Fruit fly (Drosophila melanogaster) whole organism, embryonic: Measurements from ENCODE around the gene CG10467.

Source experiments
- Antp ChIP-seq: fragments of 200-800 bp; sonication (Bioruptor generic); optimal IDR thresholded peaks from 3 replicates; lab custom pipeline; 2016; ENCODE audit warnings: missing biosample characterization, missing genetic modification characterization
- Asciz ChIP-seq: fragments of 200-800 bp; sonication (Bioruptor generic); optimal IDR thresholded peaks from 2 replicates; lab custom pipeline; 2017; ENCODE audit warnings: missing biosample characterization, mild to moderate bottlenecking, missing genetic modification characterization, missing genetic modification reagents
- B-H1 ChIP-seq: fragments of 200-800 bp; sonication (Bioruptor generic); IDR thresholded peaks from 3 replicates; pipeline ENCODE4 v1.3.6; 2022; ENCODE audit warnings: missing biosample characterization, missing genetic modification characterization
- Blimp-1 ChIP-seq: fragments of 200-800 bp; sonication (Bioruptor generic); optimal IDR thresholded peaks from 3 replicates; lab custom pipeline; 2018; ENCODE audit warnings: missing biosample characterization, missing genetic modification characterization, mild to moderate bottlenecking, moderate library complexity, missing genetic modification reagents
- CG1024 ChIP-seq: fragments of 200-800 bp; sonication (Bioruptor generic); IDR thresholded peaks from 2 replicates; pipeline ENCODE4 v1.3.6; 2022; ENCODE audit warnings: missing biosample characterization, missing genetic modification characterization
- CG10462 ChIP-seq: fragments of 200-800 bp; sonication (Bioruptor generic); optimal IDR thresholded peaks from 2 replicates; lab custom pipeline; 2016; ENCODE audit warnings: missing biosample characterization, missing genetic modification characterization
- CG11093 ChIP-seq: fragments of 200-800 bp; sonication (Bioruptor generic); IDR thresholded peaks from 3 replicates; pipeline ENCODE4 v1.3.6; 2022; ENCODE audit warnings: missing biosample characterization, missing genetic modification characterization
- CG11504 ChIP-seq: fragments of 200-800 bp; sonication (Bioruptor generic); optimal IDR thresholded peaks from 3 replicates; lab custom pipeline; 2019; ENCODE audit warnings: missing biosample characterization, mild to moderate bottlenecking, missing genetic modification characterization, moderate library complexity
- CG12659 ChIP-seq: fragments of 200-800 bp; sonication (Bioruptor generic); optimal IDR thresholded peaks from 3 replicates; lab custom pipeline; 2017; ENCODE audit warnings: mild to moderate bottlenecking, missing biosample characterization, missing genetic modification reagents, missing genetic modification characterization
- CG13287 ChIP-seq: fragments of 200-800 bp; sonication (Bioruptor generic); IDR thresholded peaks from 2 replicates; pipeline ENCODE4 v1.3.6; 2022; ENCODE audit warnings: missing biosample characterization, missing genetic modification characterization; ENCODE audit not compliant: partially characterized antibody
- CG15479 ChIP-seq: fragments of 200-800 bp; sonication (Bioruptor generic); optimal IDR thresholded peaks from 3 replicates; lab custom pipeline; 2019; ENCODE audit warnings: missing biosample characterization, mild to moderate bottlenecking, missing genetic modification characterization, moderate library complexity
- CG16863 ChIP-seq: fragments of 200-800 bp; sonication (Bioruptor generic); optimal IDR thresholded peaks from 3 replicates; lab custom pipeline; 2016; ENCODE audit warnings: missing biosample characterization, missing genetic modification characterization
- CG17361 ChIP-seq: fragments of 200-800 bp; sonication (Bioruptor generic); IDR thresholded peaks from 3 replicates; pipeline ENCODE4 v1.3.6; 2022; ENCODE audit warnings: missing biosample characterization, missing genetic modification characterization
- CG17829 ChIP-seq: fragments of 200-800 bp; optimal IDR thresholded peaks from 2 replicates; lab custom pipeline; 2019; ENCODE audit warnings: missing biosample characterization, mild to moderate bottlenecking, missing genetic modification characterization, moderate library complexity
- CG2120 ChIP-seq: fragments of 200-800 bp; sonication (Bioruptor generic); optimal IDR thresholded peaks from 3 replicates; lab custom pipeline; 2016; ENCODE audit warnings: missing biosample characterization, missing genetic modification characterization
- CG2129 ChIP-seq: fragments of 200-800 bp; sonication (Bioruptor generic); IDR thresholded peaks from 2 replicates; pipeline ENCODE4 v1.3.6; 2022; ENCODE audit warnings: missing biosample characterization, missing genetic modification characterization; ENCODE audit not compliant: partially characterized antibody
- CG2712 ChIP-seq: fragments of 200-800 bp; optimal IDR thresholded peaks from 3 replicates; lab custom pipeline; 2019; ENCODE audit warnings: missing biosample characterization, mild to moderate bottlenecking, missing genetic modification characterization, moderate library complexity
- CG30403 ChIP-seq: fragments of 200-800 bp; sonication (Bioruptor generic); optimal IDR thresholded peaks from 3 replicates; lab custom pipeline; 2016; ENCODE audit warnings: missing biosample characterization, missing genetic modification characterization
- CG31224 ChIP-seq: fragments of 200-800 bp; sonication (Bioruptor generic); IDR thresholded peaks from 2 replicates; pipeline ENCODE4 v1.3.6; 2022; ENCODE audit warnings: missing biosample characterization, missing genetic modification characterization
- CG7839 ChIP-seq: fragments of 200-800 bp; sonication (Bioruptor generic); optimal IDR thresholded peaks from 3 replicates; lab custom pipeline; 2018; ENCODE audit warnings: missing biosample characterization, mild to moderate bottlenecking, missing genetic modification characterization, moderate library complexity
- CG8924 ChIP-seq: fragments of 200-800 bp; optimal IDR thresholded peaks from 3 replicates; lab custom pipeline; 2019; ENCODE audit warnings: missing biosample characterization, mild to moderate bottlenecking, missing genetic modification characterization, moderate library complexity
- CG9727 ChIP-seq: fragments of 200-800 bp; sonication (Bioruptor generic); optimal IDR thresholded peaks from 3 replicates; lab custom pipeline; 2017; ENCODE audit warnings: missing biosample characterization, mild to moderate bottlenecking, missing genetic modification characterization
- CoRest ChIP-seq: fragments of 200-800 bp; sonication (Bioruptor generic); optimal IDR thresholded peaks from 3 replicates; lab custom pipeline; 2018; ENCODE audit warnings: missing biosample characterization, mild to moderate bottlenecking, missing genetic modification characterization, moderate library complexity
- D ChIP-seq, 2 experiments: fragments of 200-800 bp in 1 of 2; fragments of >200 bp in 1 of 2; sonication (Bioruptor generic) in 1 of 2; optimal IDR thresholded peaks; 2 replicates in 1 of 2; 3 replicates in 1 of 2; lab custom pipeline; 2017; ENCODE audit warnings: mild to moderate bottlenecking in 1 of 2, missing biosample characterization in 1 of 2, missing genetic modification characterization in 1 of 2, missing genetic modification reagents in 1 of 2
- Gsc ChIP-seq: fragments of 200-800 bp; sonication (Bioruptor generic); IDR thresholded peaks from 2 replicates; pipeline ENCODE4 v1.3.6; 2022; ENCODE audit warnings: missing biosample characterization, missing genetic modification characterization
- Hmr ChIP-seq: fragments of 200-800 bp; sonication (Bioruptor generic); optimal IDR thresholded peaks from 3 replicates; lab custom pipeline; 2017; ENCODE audit warnings: mild to moderate bottlenecking, missing biosample characterization, missing genetic modification reagents, missing genetic modification characterization
- Hr51 ChIP-seq, 2 experiments: fragments of 200-800 bp; sonication (Bioruptor generic); optimal IDR thresholded peaks; 2 replicates in 1 of 2; 3 replicates in 1 of 2; lab custom pipeline; 2016 to 2018; ENCODE audit warnings: missing biosample characterization in 2 of 2, missing genetic modification characterization in 2 of 2, mild to moderate bottlenecking in 1 of 2, moderate library complexity in 1 of 2
- NK7.1 ChIP-seq: fragments of 200-800 bp; sonication (Bioruptor generic); optimal IDR thresholded peaks from 3 replicates; lab custom pipeline; 2016; ENCODE audit warnings: missing biosample characterization, missing genetic modification characterization
- NfI ChIP-seq: fragments of 200-800 bp; sonication (Bioruptor generic); optimal IDR thresholded peaks from 3 replicates; lab custom pipeline; 2018; ENCODE audit warnings: missing biosample characterization, mild to moderate bottlenecking, missing genetic modification characterization, moderate library complexity
- Oli ChIP-seq: fragments of 200-800 bp; sonication (Bioruptor generic); optimal IDR thresholded peaks from 2 replicates; lab custom pipeline; 2018; ENCODE audit warnings: missing biosample characterization, mild to moderate bottlenecking, missing genetic modification characterization, moderate library complexity
- Six4 ChIP-seq: fragments of 200-800 bp; sonication (Bioruptor generic); optimal IDR thresholded peaks from 2 replicates; lab custom pipeline; 2016; ENCODE audit warnings: missing biosample characterization, missing genetic modification characterization
- Sox102F ChIP-seq: fragments of 200-800 bp; sonication (Bioruptor generic); optimal IDR thresholded peaks from 2 replicates; lab custom pipeline; 2018; ENCODE audit warnings: missing biosample characterization, mild to moderate bottlenecking, missing genetic modification characterization, moderate library complexity
- Ssrp ChIP-seq: fragments of 200-800 bp; sonication (Bioruptor generic); optimal IDR thresholded peaks from 2 replicates; lab custom pipeline; 2018; ENCODE audit warnings: missing biosample characterization, mild to moderate bottlenecking, missing genetic modification characterization, moderate library complexity
- ab ChIP-seq: fragments of 200-800 bp; sonication (Bioruptor generic); optimal IDR thresholded peaks from 2 replicates; lab custom pipeline; 2016; ENCODE audit warnings: missing biosample characterization, missing genetic modification characterization
- ara ChIP-seq: fragments of 200-800 bp; sonication (Bioruptor generic); IDR thresholded peaks from 2 replicates; pipeline ENCODE4 v1.3.6; 2022; ENCODE audit warnings: missing biosample characterization, missing genetic modification characterization
- az2 ChIP-seq: fragments of 200-800 bp; sonication (Bioruptor generic); optimal IDR thresholded peaks from 3 replicates; lab custom pipeline; 2016; ENCODE audit warnings: missing biosample characterization, missing genetic modification characterization
- bsh ChIP-seq, 2 experiments: fragments of 200-800 bp; sonication (Bioruptor generic); optimal IDR thresholded peaks; 2 replicates each; lab custom pipeline; 2017 to 2018; ENCODE audit warnings: mild to moderate bottlenecking in 2 of 2, missing biosample characterization in 2 of 2, missing genetic modification characterization in 2 of 2, moderate library complexity in 1 of 2
- cwo ChIP-seq: fragments of 200-800 bp; sonication (Bioruptor generic); optimal IDR thresholded peaks from 3 replicates; lab custom pipeline; 2017; ENCODE audit warnings: missing biosample characterization, missing genetic modification characterization, mild to moderate bottlenecking, moderate library complexity, missing genetic modification reagents
- dmrt99B ChIP-seq: fragments of 200-800 bp; sonication (Bioruptor generic); optimal IDR thresholded peaks from 2 replicates; lab custom pipeline; 2018; ENCODE audit warnings: missing biosample characterization, mild to moderate bottlenecking, missing genetic modification characterization, moderate library complexity
- dysf ChIP-seq: fragments of 200-800 bp; sonication (Bioruptor generic); IDR thresholded peaks from 3 replicates; pipeline ENCODE4 v1.3.6; 2022; ENCODE audit warnings: missing biosample characterization, missing genetic modification characterization
- esg ChIP-seq: fragments of 200-800 bp; sonication (Bioruptor generic); conservative IDR thresholded peaks from 2 replicates; pipeline ENCODE4 v1.3.6; 2022; ENCODE audit warnings: missing biosample characterization, missing genetic modification characterization
- fd96Cb ChIP-seq: fragments of 200-800 bp; sonication (Bioruptor generic); optimal IDR thresholded peaks from 2 replicates; lab custom pipeline; 2018; ENCODE audit warnings: missing biosample characterization, mild to moderate bottlenecking, missing genetic modification characterization, moderate library complexity
- grau ChIP-seq: fragments of 200-800 bp; optimal IDR thresholded peaks from 3 replicates; lab custom pipeline; 2019; ENCODE audit warnings: missing biosample characterization, mild to moderate bottlenecking, missing genetic modification characterization, moderate library complexity
- ranshi ChIP-seq: fragments of 200-800 bp; sonication (Bioruptor generic); IDR thresholded peaks from 2 replicates; pipeline ENCODE4 v1.3.6; 2022; ENCODE audit warnings: missing biosample characterization, missing genetic modification characterization
- row ChIP-seq: fragments of 200-800 bp; sonication (Bioruptor generic); IDR thresholded peaks from 3 replicates; pipeline ENCODE4 v1.3.6; 2022; ENCODE audit warnings: missing biosample characterization, missing genetic modification characterization
- sqz ChIP-seq: fragments of 200-800 bp; sonication (Bioruptor generic); optimal IDR thresholded peaks from 3 replicates; lab custom pipeline; 2018; ENCODE audit warnings: missing biosample characterization, mild to moderate bottlenecking, missing genetic modification characterization
- tin ChIP-seq: fragments of 200-800 bp; sonication (Bioruptor generic); optimal IDR thresholded peaks from 3 replicates; lab custom pipeline; 2016; ENCODE audit warnings: missing biosample characterization, missing genetic modification characterization
- trem ChIP-seq: fragments of 200-800 bp; optimal IDR thresholded peaks from 3 replicates; lab custom pipeline; 2019; ENCODE audit warnings: missing biosample characterization, mild to moderate bottlenecking, missing genetic modification characterization, moderate library complexity
- wor ChIP-seq: fragments of 200-800 bp; sonication (Bioruptor generic); IDR thresholded peaks from 2 replicates; pipeline ENCODE4 v1.3.6; 2022; ENCODE audit warnings: missing biosample characterization, missing genetic modification characterization

CG10467 gene

dm6 chr3L:6085157-6085556, 9.4 kb downstream of the CG10467 start:
- TF ChIP-seq Blimp-1 (GFP tag; lab: Kevin White, UChicago) = peak; percentile 42
- TF ChIP-seq wor (GFP tag; lab: Robert Waterston, UW) = no peak
- TF ChIP-seq CG17361 (GFP tag; lab: Robert Waterston, UW) = peak; percentile 23; the same call in 1 of the 3 replicates
- peak; percentile 48 for TF ChIP-seq grau (tag; lab: Kevin White, UChicago)
- peak; percentile 28 for TF ChIP-seq CG9727 (GFP tag; lab: Kevin White, UChicago)
- TF ChIP-seq Asciz (GFP tag; lab: Kevin White, UChicago) = peak; percentile 3
- peak; percentile 12 for TF ChIP-seq cwo (GFP tag; lab: Kevin White, UChicago)
- no peak for TF ChIP-seq CG10462 (GFP tag; lab: Kevin White, UChicago)
- TF ChIP-seq CG2120 (GFP tag; lab: Kevin White, UChicago) = no peak
- TF ChIP-seq CG13287 (GFP tag; lab: Robert Waterston, UW) = no peak
- no peak for TF ChIP-seq NK7.1
- TF ChIP-seq CG8924 (tag; lab: Kevin White, UChicago) = peak; percentile 41
- no peak for TF ChIP-seq Antp (GFP tag; lab: Kevin White, UChicago)
- no peak for TF ChIP-seq esg
- TF ChIP-seq ara = no peak
- peak in 1 of 2 experiments; percentile 70 for TF ChIP-seq bsh (GFP tag; optimal IDR thresholded peaks at IDR 0.05; lab: Kevin White, UChicago)
- no peak for TF ChIP-seq CG17829 (tag; lab: Kevin White, UChicago)
- peak; percentile 47; the same call in 2 of the 3 replicates for TF ChIP-seq dysf
- no peak for TF ChIP-seq CG11093
- TF ChIP-seq B-H1 (GFP tag; lab: Robert Waterston, UW) = no peak
- peak; percentile 23 for TF ChIP-seq sqz (GFP tag; lab: Kevin White, UChicago)
- no peak for TF ChIP-seq CG31224 (GFP tag; lab: Robert Waterston, UW)
- TF ChIP-seq CG15479 = no peak
- TF ChIP-seq az2 (GFP tag; lab: Kevin White, UChicago) = peak; percentile 13
- TF ChIP-seq trem (tag; lab: Kevin White, UChicago) = peak; percentile 29
- peak; percentile 36 for TF ChIP-seq Hmr (GFP tag; lab: Kevin White, UChicago)
- peak; percentile 16 for TF ChIP-seq NfI (GFP tag; lab: Kevin White, UChicago)
- TF ChIP-seq ranshi (GFP tag; lab: Robert Waterston, UW) = no peak
- TF ChIP-seq Six4 (GFP tag; lab: Kevin White, UChicago) = no peak
- TF ChIP-seq Hr51 (GFP tag; optimal IDR thresholded peaks at IDR 0.05; lab: Kevin White, UChicago) = peak in 1 of 2 experiments; percentile 42
- TF ChIP-seq row (GFP tag; lab: Robert Waterston, UW) = peak; percentile 25; the same call in 1 of the 3 replicates
- TF ChIP-seq CG11504 (tag; lab: Kevin White, UChicago) = peak; percentile 60
- TF ChIP-seq dmrt99B (tag; lab: Kevin White, UChicago) = peak; percentile 50
- peak; percentile 50 for TF ChIP-seq CG7839
- no peak for TF ChIP-seq ab (GFP tag; lab: Kevin White, UChicago)
- TF ChIP-seq CG2129 (GFP tag; lab: Robert Waterston, UW) = no peak
- TF ChIP-seq Sox102F = peak; percentile 24
- peak; percentile 15 for TF ChIP-seq CG30403
- peak; percentile 22 for TF ChIP-seq fd96Cb
- TF ChIP-seq CoRest = peak; percentile 15
- peak; percentile 12 for TF ChIP-seq Oli (tag; lab: Kevin White, UChicago)
- peak; percentile 9 for TF ChIP-seq CG12659 (GFP tag; lab: Kevin White, UChicago)
- TF ChIP-seq tin = no peak
- TF ChIP-seq Ssrp (tag; lab: Kevin White, UChicago) = peak; percentile 5
- TF ChIP-seq CG1024 (GFP tag; lab: Robert Waterston, UW) = no peak
- peak; percentile 58 for TF ChIP-seq CG2712
- no peak for TF ChIP-seq CG16863 (GFP tag; lab: Kevin White, UChicago)
- no peak for TF ChIP-seq Gsc (GFP tag; lab: Robert Waterston, UW)
- no peak for TF ChIP-seq D (optimal IDR thresholded peaks at IDR 0.05; lab: Kevin White, UChicago)
- peak; percentile 32 for TF ChIP-seq D (GFP tag; optimal IDR thresholded peaks at IDR 0.05; lab: Kevin White, UChicago)
